Worm (Caenorhabditis elegans) whole organism, L2 larva: ENCODE results near the gene sna-1.

Experiments used
- ama-1 ChIP-seq: fragments of 150-350 bp; optimal IDR thresholded peaks from 2 replicates; lab custom pipeline; 2018; ENCODE audit warnings: inconsistent platforms
- blmp-1 ChIP-seq: sonication (generic microtip); optimal IDR thresholded peaks from 2 replicates; lab custom pipeline; 2017; ENCODE audit warnings: missing genetic modification characterization, mild to moderate bottlenecking, missing compliant biosample characterization, antibody characterized with exemption, moderate library complexity; ENCODE audit not compliant: insufficient read depth
- ceh-16 ChIP-seq: fragments of 150-350 bp; optimal IDR thresholded peaks from 2 replicates; lab custom pipeline; 2014; ENCODE audit warnings: missing biosample characterization, missing genetic modification characterization
- egl-27 ChIP-seq: sonication (generic microtip); optimal IDR thresholded peaks from 3 replicates; lab custom pipeline; 2017; ENCODE audit warnings: missing biosample characterization, missing genetic modification reagents, missing genetic modification characterization
- elt-3 ChIP-seq: sonication (generic microtip); optimal IDR thresholded peaks from 2 replicates; lab custom pipeline; 2017; ENCODE audit warnings: missing biosample characterization, missing genetic modification characterization
- lin-13 ChIP-seq: fragments of 150-350 bp; optimal IDR thresholded peaks from 2 replicates; lab custom pipeline; 2014; ENCODE audit warnings: missing biosample characterization, missing genetic modification reagents, missing genetic modification characterization
- lsy-2 ChIP-seq, 2 experiments: fragments of 150-350 bp in 1 of 2; sonication (generic microtip) in 1 of 2; optimal IDR thresholded peaks; 2 replicates each; lab custom pipeline; 2014 to 2017; ENCODE audit warnings: missing biosample characterization in 2 of 2, missing genetic modification characterization in 2 of 2
- nhr-11 ChIP-seq: fragments of 150-350 bp; optimal IDR thresholded peaks from 2 replicates; lab custom pipeline; 2014; ENCODE audit warnings: missing biosample characterization, missing genetic modification characterization
- nhr-77 ChIP-seq: fragments of 150-350 bp; optimal IDR thresholded peaks from 2 replicates; lab custom pipeline; 2014; ENCODE audit warnings: missing biosample characterization, missing genetic modification characterization
- peb-1 ChIP-seq: fragments of 150-350 bp; optimal IDR thresholded peaks from 2 replicates; lab custom pipeline; 2014; ENCODE audit warnings: missing biosample characterization, missing genetic modification characterization
- unc-62 ChIP-seq: fragments of 150-350 bp; optimal IDR thresholded peaks from 2 replicates; lab custom pipeline; 2014; ENCODE audit warnings: missing biosample characterization, missing genetic modification reagents, missing genetic modification characterization

- no peak for TF ChIP-seq peb-1 (tag; lab: Kevin White, UChicago)
- TF ChIP-seq unc-62 (GFP tag; lab: Kevin White, UChicago): no peak
- TF ChIP-seq lin-13: no peak
- no peak for TF ChIP-seq ama-1 (lab: Kevin White, UChicago)
- TF ChIP-seq nhr-11 (tag; lab: Kevin White, UChicago): no peak
- TF ChIP-seq lsy-2 (tag; optimal IDR thresholded peaks at IDR 0.05; lab: Kevin White, UChicago): no peak
- no peak for TF ChIP-seq blmp-1 (tag; lab: Kevin White, UChicago)
- no peak for TF ChIP-seq ceh-16 (tag; lab: Kevin White, UChicago)
- TF ChIP-seq egl-27 (tag; lab: Kevin White, UChicago): no peak
- TF ChIP-seq elt-3 (tag; lab: Kevin White, UChicago): no peak
- no peak for TF ChIP-seq nhr-77 (tag; lab: Kevin White, UChicago)
Measured at ce11 chrV:6681501-6681900, 29.0 kb downstream of the sna-1 start, which contains the start of gene egl-46.
